Worm (Caenorhabditis elegans) whole organism, L4/young adult: ENCODE measurements around the gene C06A8.8.

Source experiments
- W03F9.2 ChIP-seq: fragments of 150-350 bp; optimal IDR thresholded peaks from 2 replicates; lab custom pipeline; 2014; ENCODE audit warnings: missing biosample characterization, missing genetic modification characterization
- dao-5 ChIP-seq: sonication (generic microtip); optimal IDR thresholded peaks from 2 replicates; lab custom pipeline; 2016; ENCODE audit warnings: missing genotype, missing genetic modification characterization, moderate library complexity, missing compliant biosample characterization
- him-1 ChIP-seq: sonication (generic microtip); optimal IDR thresholded peaks from 2 replicates; lab custom pipeline; 2016; ENCODE audit warnings: missing genotype, missing genetic modification reagents, missing genetic modification characterization, missing compliant biosample characterization

DNA sequence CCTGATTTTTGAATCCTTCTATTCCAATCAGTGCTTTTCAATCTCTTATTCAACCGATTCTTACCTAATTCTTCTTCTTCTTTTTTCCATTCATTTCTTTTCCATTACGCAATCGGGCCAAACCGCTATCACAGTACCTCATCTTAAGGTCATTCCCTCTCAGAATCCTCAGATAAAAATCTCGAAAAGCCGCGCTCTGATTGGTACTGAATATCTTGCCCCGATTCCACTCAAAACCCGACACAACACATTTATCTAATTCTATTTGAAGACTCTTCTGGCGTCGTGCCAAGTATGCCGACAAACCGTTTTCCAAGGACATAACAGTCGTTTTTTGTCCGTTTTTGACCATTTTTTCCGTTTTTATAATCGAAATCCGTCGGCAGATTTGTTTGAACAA, 30.1 kb upstream of the C06A8.8 start:
- no peak for TF ChIP-seq him-1 (tag; lab: Kevin White, UChicago)
- TF ChIP-seq dao-5 (tag; lab: Kevin White, UChicago): no peak
- no peak for TF ChIP-seq W03F9.2 (tag; lab: Kevin White, UChicago)
